Worm (Caenorhabditis elegans) whole organism, early embryonic: ENCODE data around the gene C06H5.11.
"Not testable (repeated sequence)": the region's sequence is repeated elsewhere in the genome, so short reads cannot be mapped to it uniquely, and the experiment has no call there.

ENCODE experiments used
- hnd-1 ChIP-seq: sonication (generic microtip); optimal IDR thresholded peaks from 2 replicates; lab custom pipeline; 2016; ENCODE audit warnings: missing genetic modification characterization, missing compliant biosample characterization
- sea-1 ChIP-seq: fragments of 200-800 bp; sonication (Bioruptor generic); conservative IDR thresholded peaks from 2 replicates; pipeline ENCODE4 v1.3.6; 2022; ENCODE audit warnings: missing genetic modification characterization, missing compliant biosample characterization

DNA sequence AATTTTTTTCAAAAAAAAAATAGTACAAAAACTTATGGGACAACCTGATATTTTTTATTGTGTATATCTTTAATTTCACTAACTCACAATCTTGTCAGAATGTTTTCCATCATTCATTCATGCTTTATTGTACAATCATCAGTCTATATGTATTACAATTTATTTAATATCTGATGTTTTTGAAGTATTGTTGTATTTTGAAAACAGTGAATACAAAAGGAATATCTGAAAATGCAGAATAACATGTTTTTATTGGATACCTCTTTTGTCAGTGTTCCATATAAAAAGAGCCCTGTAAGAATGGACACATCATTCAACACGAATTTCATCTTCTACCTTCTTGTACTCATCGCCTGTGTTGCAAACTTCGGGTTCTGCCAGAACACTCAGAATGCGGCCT, 10.0 kb upstream of the C06H5.11 start, which contains the start of gene C06H5.14:
- not testable (repeated sequence) for TF ChIP-seq sea-1, hnd-1
